Worm (Caenorhabditis elegans): ENCODE measurements around the gene msd-2.
"Not testable (repeated sequence)": the region's sequence is repeated elsewhere in the genome, so short reads cannot be mapped to it uniquely, and the experiment has no call there.

Gene msd-2

ce11 chrIV:10028779-10029178 is at the start of gene msd-2, which contains the start of gene F44D12.16:
TSS of gene msd-2 (plus strand) at chrIV:10029083.
TSS of gene F44D12.16 (plus strand) at chrIV:10029079.
- not testable (repeated sequence) for TF ChIP-seq dao-5, W03F9.2, him-1 (tag; optimal IDR thresholded peaks at IDR 0.05)

- TF ChIP-seq W03F9.2 (tag; optimal IDR thresholded peaks at IDR 0.05): no peak
- TF ChIP-seq dao-5 (tag; optimal IDR thresholded peaks at IDR 0.05): no peak
- no peak for TF ChIP-seq him-1 (tag; optimal IDR thresholded peaks at IDR 0.05)
Measured at ce11 chrIV:9982226-9982794, 46.6 kb upstream of the msd-2 start, which contains the start of gene rrp-1. TSS of gene rrp-1 (minus strand) at chrIV:9982276.

ce11 chrIV:9982895-9983294 is 46.0 kb upstream of the msd-2 start, which contains the start of gene mam-2:
TSS of gene mam-2 (plus strand) at chrIV:9983195.
- TF ChIP-seq W03F9.2 (tag; optimal IDR thresholded peaks at IDR 0.05): no peak
- no peak for TF ChIP-seq dao-5 (tag; optimal IDR thresholded peaks at IDR 0.05)
- no peak for TF ChIP-seq him-1 (tag; optimal IDR thresholded peaks at IDR 0.05)

- no peak for TF ChIP-seq W03F9.2 (tag; optimal IDR thresholded peaks at IDR 0.05)
- TF ChIP-seq him-1 (tag; optimal IDR thresholded peaks at IDR 0.05): no peak
Measured at ce11 chrIV:9989416-9989815, 39.5 kb upstream of the msd-2 start.

- TF ChIP-seq him-1 (tag; optimal IDR thresholded peaks at IDR 0.05): no peak
- TF ChIP-seq W03F9.2 (tag; optimal IDR thresholded peaks at IDR 0.05): peak; percentile 50
Measured at ce11 chrIV:9993403-9994132, 35.3 kb upstream of the msd-2 start.

ce11 chrIV:9994895-9995394 is 33.9 kb upstream of the msd-2 start, which contains the start of gene uba-1:
TSS of gene uba-1 (minus strand) at chrIV:9994945.
- peak; percentile 34 for TF ChIP-seq W03F9.2 (tag; optimal IDR thresholded peaks at IDR 0.05)
- no peak for TF ChIP-seq dao-5 (tag; optimal IDR thresholded peaks at IDR 0.05)

- TF ChIP-seq dao-5 (tag; optimal IDR thresholded peaks at IDR 0.05) (no peak), W03F9.2 (tag; optimal IDR thresholded peaks at IDR 0.05) (no peak), him-1 (tag; optimal IDR thresholded peaks at IDR 0.05) (no peak)
Measured at ce11 chrIV:9998487-9999218, 30.2 kb upstream of the msd-2 start, which contains the start of gene pyp-1. TSS of gene pyp-1 (minus strand) at chrIV:9998925.

ce11 chrIV:10001748-10002147 is 27.1 kb upstream of the msd-2 start, which contains the start of gene C47E12.3:
TSS of gene C47E12.3 (minus strand) at chrIV:10001848.
- TF ChIP-seq him-1 (tag; optimal IDR thresholded peaks at IDR 0.05) (no peak), W03F9.2 (tag; optimal IDR thresholded peaks at IDR 0.05) (no peak), dao-5 (tag; optimal IDR thresholded peaks at IDR 0.05) (no peak)

ce11 chrIV:10003372-10003771 is 25.5 kb upstream of the msd-2 start, which contains the start of the genes C47E12.2 and sars-1:
TSS of gene C47E12.2 (minus strand) at chrIV:10003502.
TSS of gene sars-1 (plus strand) at chrIV:10003726.
- TF ChIP-seq W03F9.2 (tag; optimal IDR thresholded peaks at IDR 0.05): no peak

ce11 chrIV:10006792-10007191 is 22.1 kb upstream of the msd-2 start, which contains the start of gene C47E12.13:
TSS of gene C47E12.13 (minus strand) at chrIV:10006892.
- TF ChIP-seq W03F9.2 (tag; optimal IDR thresholded peaks at IDR 0.05) (no peak), dao-5 (tag; optimal IDR thresholded peaks at IDR 0.05) (no peak), him-1 (tag; optimal IDR thresholded peaks at IDR 0.05) (no peak)

ce11 chrIV:10007758-10008157 is 21.1 kb upstream of the msd-2 start:
- TF ChIP-seq him-1 (tag; optimal IDR thresholded peaks at IDR 0.05) (no peak), W03F9.2 (tag; optimal IDR thresholded peaks at IDR 0.05) (no peak), dao-5 (tag; optimal IDR thresholded peaks at IDR 0.05) (no peak)

ce11 chrIV:10009536-10009935 is 19.3 kb upstream of the msd-2 start, which contains the start of gene magu-4:
TSS of gene magu-4 (plus strand) at chrIV:10009753.
- TF ChIP-seq him-1 (tag; optimal IDR thresholded peaks at IDR 0.05) (no peak), dao-5 (tag; optimal IDR thresholded peaks at IDR 0.05) (no peak), W03F9.2 (tag; optimal IDR thresholded peaks at IDR 0.05) (no peak)

- TF ChIP-seq dao-5 (tag; optimal IDR thresholded peaks at IDR 0.05): no peak
- TF ChIP-seq W03F9.2 (tag; optimal IDR thresholded peaks at IDR 0.05): no peak
- no peak for TF ChIP-seq him-1 (tag; optimal IDR thresholded peaks at IDR 0.05)
Measured at ce11 chrIV:10016977-10017376, 11.9 kb upstream of the msd-2 start, which contains the start of gene ent-7. TSS of gene ent-7 (plus strand) at chrIV:10017277.
